Fruit fly (Drosophila melanogaster): ENCODE data around the gene CG32485.
A peak's percentile ranks its signal among the peaks of the same experiment; 100 is the strongest.

CG32485 gene

dm6 chr3L:3096073-3096725, 46.1 kb downstream of the CG32485 start (continued):
- TF ChIP-seq CG11093 (GFP tag; IDR thresholded peaks at IDR 0.05) (no peak), CG17829 (tag; optimal IDR thresholded peaks at IDR 0.05) (no peak), unc-4 (GFP tag; IDR thresholded peaks at IDR 0.05; ENCODE audit: partially characterized antibody) (peak; percentile 52), CG13296 (GFP tag; optimal IDR thresholded peaks at IDR 0.05) (no peak), CG15073 (GFP tag; optimal IDR thresholded peaks at IDR 0.05) (no peak), CG7745 (tag; optimal IDR thresholded peaks at IDR 0.05) (no peak), CG8478 (optimal IDR thresholded peaks at IDR 0.05) (no peak), mld (GFP tag; IDR thresholded peaks at IDR 0.05; ENCODE audit: partially characterized antibody) (peak; percentile 95), CG11456 (GFP tag; IDR thresholded peaks at IDR 0.05) (no peak), klu (GFP tag; IDR thresholded peaks at IDR 0.05) (no peak), B-H2 (GFP tag; optimal IDR thresholded peaks at IDR 0.05) (no peak), CG6683 (GFP tag; optimal IDR thresholded peaks at IDR 0.05) (no peak), D (optimal IDR thresholded peaks at IDR 0.05) (no peak), D (GFP tag; optimal IDR thresholded peaks at IDR 0.05) (no peak), Rfx (GFP tag; IDR thresholded peaks at IDR 0.05) (peak; percentile 42; the same call in 1 of the 2 replicates), MESR4 (GFP tag; optimal IDR thresholded peaks at IDR 0.05) (no peak), org-1 (GFP tag; optimal IDR thresholded peaks at IDR 0.05) (no peak), Hey (tag; optimal IDR thresholded peaks at IDR 0.05) (no peak), CG9215 (GFP tag; IDR thresholded peaks at IDR 0.05) (no peak), amos (GFP tag; IDR thresholded peaks at IDR 0.05; ENCODE audit: partially characterized antibody) (peak; percentile 81), CG3407 (GFP tag; optimal IDR thresholded peaks at IDR 0.05) (no peak), Hand (GFP tag; optimal IDR thresholded peaks at IDR 0.05) (peak; percentile 21), ewg (GFP tag; optimal IDR thresholded peaks at IDR 0.05) (no peak), da (GFP tag; optimal IDR thresholded peaks at IDR 0.05) (no peak), Hsf (GFP tag; optimal IDR thresholded peaks at IDR 0.05) (no peak), chinmo (GFP tag; IDR thresholded peaks at IDR 0.05; ENCODE audit: partially characterized antibody) (peak; percentile 54; the same call in 2 of the 4 replicates), CG10431 (GFP tag; optimal IDR thresholded peaks at IDR 0.05) (no peak), corto (GFP tag; optimal IDR thresholded peaks at IDR 0.05) (peak; percentile 15), h (optimal IDR thresholded peaks at IDR 0.05) (no peak), en (GFP tag; optimal IDR thresholded peaks at IDR 0.05) (peak; percentile 5), Six4 (GFP tag; optimal IDR thresholded peaks at IDR 0.05) (no peak), Chrac-16 (GFP tag; optimal IDR thresholded peaks at IDR 0.05) (no peak), disco-r (GFP tag; optimal IDR thresholded peaks at IDR 0.05) (no peak), HLH54F (GFP tag; optimal IDR thresholded peaks at IDR 0.05) (no peak), CG7271 (tag; optimal IDR thresholded peaks at IDR 0.05) (no peak), slbo (GFP tag; IDR thresholded peaks at IDR 0.05) (0 out of 2 replicates have a peak, but pooled peaks have one; percentile 3), Dll (GFP tag; IDR thresholded peaks at IDR 0.05; ENCODE audit: partially characterized antibody) (peak; percentile 60), Bdp1 (GFP tag; optimal IDR thresholded peaks at IDR 0.05) (peak; percentile 99), Atf3 (GFP tag; optimal IDR thresholded peaks at IDR 0.05) (no peak), CG18619 (GFP tag; optimal IDR thresholded peaks at IDR 0.05) (no peak), zen (tag; optimal IDR thresholded peaks at IDR 0.05) (no peak), CkIIα-i1 (GFP tag; IDR thresholded peaks at IDR 0.05) (no peak), onecut (GFP tag; IDR thresholded peaks at IDR 0.05) (no peak), GATAe (GFP tag; conservative IDR thresholded peaks at IDR 0.05) (no peak), CG9609 (GFP tag; optimal IDR thresholded peaks at IDR 0.05) (no peak), vfl (GFP tag; optimal IDR thresholded peaks at IDR 0.05) (no peak), CG6254 (GFP tag; optimal IDR thresholded peaks at IDR 0.05) (no peak), rib (GFP tag; IDR thresholded peaks at IDR 0.05) (no peak), CG6654 (GFP tag; optimal IDR thresholded peaks at IDR 0.05) (no peak), sd (tag; optimal IDR thresholded peaks at IDR 0.05) (no peak), CG14667 (GFP tag; IDR thresholded peaks at IDR 0.05) (no peak)

Data from whole organism, embryonic.